Worm (Caenorhabditis elegans): ENCODE measurements around the gene C06H2.7.

The C06H2.7 gene

DNA sequence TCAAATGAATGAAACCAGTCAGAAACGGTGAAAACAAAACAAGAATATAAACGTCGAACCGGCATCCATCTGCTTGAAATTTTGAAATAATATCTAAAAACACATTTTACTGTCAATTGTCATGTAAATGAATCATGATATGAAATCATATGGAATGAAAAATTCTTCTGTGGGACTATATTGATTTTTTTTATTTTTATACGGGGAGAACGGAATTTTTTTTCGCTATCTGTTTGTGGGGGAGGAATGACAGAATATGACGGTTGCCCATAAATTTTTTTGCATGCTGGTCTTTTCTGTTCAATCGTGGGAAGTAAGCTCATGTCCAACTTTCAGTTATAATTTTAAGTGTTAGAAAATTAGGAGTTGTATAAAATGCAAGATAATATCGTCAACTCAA lies at the start of gene C06H2.7:
Gene C06H2.7, minus strand, starts transcription at position 101 of the 400 bp plus-strand sequence.
- TF ChIP-seq K09A11.1 (tag; optimal IDR thresholded peaks at IDR 0.05; ENCODE audit: insufficient read depth) = no peak
- TF ChIP-seq C38D4.7 (GFP tag; optimal IDR thresholded peaks at IDR 0.05) = no peak
- no peak for TF ChIP-seq rnt-1 (tag; optimal IDR thresholded peaks at IDR 0.05)
- no peak for TF ChIP-seq pax-1 (tag; optimal IDR thresholded peaks at IDR 0.05)
- TF ChIP-seq C08G9.2 (tag; optimal IDR thresholded peaks at IDR 0.05) = no peak
- no peak for TF ChIP-seq ceh-14 (tag; optimal IDR thresholded peaks at IDR 0.05)
- no peak for TF ChIP-seq ceh-45 (GFP tag; IDR thresholded peaks at IDR 0.05)
- TF ChIP-seq pqm-1 (tag; optimal IDR thresholded peaks at IDR 0.05) = no peak
- TF ChIP-seq unc-42 (tag; optimal IDR thresholded peaks at IDR 0.05) = no peak
- TF ChIP-seq mec-3 (tag; optimal IDR thresholded peaks at IDR 0.05; ENCODE audit: borderline replicate concordance) = no peak
- no peak for TF ChIP-seq sox-2 (GFP tag; IDR thresholded peaks at IDR 0.05)
- TF ChIP-seq pag-3 (tag; optimal IDR thresholded peaks at IDR 0.05; ENCODE audit: borderline replicate concordance) = no peak
- no peak for TF ChIP-seq pat-9 (tag; optimal IDR thresholded peaks at IDR 0.05)
- TF ChIP-seq odd-2 (tag; optimal IDR thresholded peaks at IDR 0.05) = no peak

DNA sequence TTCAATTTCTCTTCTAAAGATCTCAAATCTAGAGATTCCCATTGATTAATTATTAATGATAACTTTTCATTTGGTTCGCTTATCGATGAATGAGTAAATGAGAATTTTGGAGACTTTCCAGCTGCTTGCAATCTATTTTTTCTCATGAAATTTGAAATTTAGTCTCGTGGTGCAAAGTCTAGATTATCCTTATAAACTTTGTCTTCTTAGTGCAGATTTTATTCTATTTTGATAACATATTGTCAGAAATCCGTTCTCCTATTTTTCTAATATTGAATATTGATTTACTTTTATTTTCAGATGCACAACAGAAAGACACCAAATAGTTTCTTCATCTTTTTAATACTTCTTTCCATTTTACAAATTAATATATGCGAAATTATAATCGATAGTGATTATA lies 46.4 kb upstream of the C06H2.7 start, which contains the start of gene lgc-49:
Gene lgc-49, plus strand, starts transcription at position 301 of the 400 bp plus-strand sequence.
- no peak for TF ChIP-seq pat-9 (tag; optimal IDR thresholded peaks at IDR 0.05)
- no peak for TF ChIP-seq hlh-15 (tag; optimal IDR thresholded peaks at IDR 0.05)
- no peak for TF ChIP-seq unc-42 (tag; optimal IDR thresholded peaks at IDR 0.05)
- no peak for TF ChIP-seq ttx-3 (tag; optimal IDR thresholded peaks at IDR 0.05)
- no peak for TF ChIP-seq ceh-14 (tag; optimal IDR thresholded peaks at IDR 0.05)
- no peak for TF ChIP-seq unc-3 (GFP tag; conservative IDR thresholded peaks at IDR 0.05)
- TF ChIP-seq unc-3 (tag; optimal IDR thresholded peaks at IDR 0.05) = no peak
- TF ChIP-seq npax-4 (tag; optimal IDR thresholded peaks at IDR 0.05) = no peak
- TF ChIP-seq hlh-30 (tag; optimal IDR thresholded peaks at IDR 0.05; ENCODE audit: insufficient read depth) = no peak

ce11 chrV:11182925-11183324 lies 38.3 kb upstream of the C06H2.7 start, which contains the start of gene cnc-10:
Gene cnc-10 (plus strand): TSS chrV:11183225.
- TF ChIP-seq tbx-2 (tag; optimal IDR thresholded peaks at IDR 0.05) (no peak), nfya-1 (tag; optimal IDR thresholded peaks at IDR 0.05) (no peak), ceh-6 (GFP tag; optimal IDR thresholded peaks at IDR 0.05) (no peak), unc-55 (GFP tag; optimal IDR thresholded peaks at IDR 0.05) (no peak), pha-2 (tag; optimal IDR thresholded peaks at IDR 0.05) (no peak)

- no peak for TF ChIP-seq tbx-7 (tag; optimal IDR thresholded peaks at IDR 0.05)
- TF ChIP-seq pag-3 (tag; optimal IDR thresholded peaks at IDR 0.05; ENCODE audit: borderline replicate concordance) = no peak
- no peak for TF ChIP-seq nfya-1 (tag; optimal IDR thresholded peaks at IDR 0.05)
- no peak for TF ChIP-seq gmeb-2 (tag; optimal IDR thresholded peaks at IDR 0.05)
- TF ChIP-seq pha-2 (tag; optimal IDR thresholded peaks at IDR 0.05) = no peak
- no peak for TF ChIP-seq zip-5 (tag; optimal IDR thresholded peaks at IDR 0.05)
- no peak for TF ChIP-seq dmd-4 (tag; optimal IDR thresholded peaks at IDR 0.05; ENCODE audit: borderline replicate concordance)
- no peak for TF ChIP-seq hlh-15 (tag; optimal IDR thresholded peaks at IDR 0.05)
- TF ChIP-seq syd-9 (tag; optimal IDR thresholded peaks at IDR 0.05) = no peak
- no peak for TF ChIP-seq ama-1 (optimal IDR thresholded peaks at IDR 0.05)
- no peak for TF ChIP-seq unc-42 (tag; optimal IDR thresholded peaks at IDR 0.05)
- TF ChIP-seq ceh-31 (tag; optimal IDR thresholded peaks at IDR 0.05) = no peak
- TF ChIP-seq hlh-30 (tag; optimal IDR thresholded peaks at IDR 0.05; ENCODE audit: insufficient read depth) = no peak
- TF ChIP-seq pax-1 (tag; optimal IDR thresholded peaks at IDR 0.05) = no peak
Measured at ce11 chrV:11180951-11181350, 36.4 kb upstream of the C06H2.7 start.

ce11 chrV:11177577-11177976 lies 33.0 kb upstream of the C06H2.7 start, which contains the start of gene gpa-1:
Gene gpa-1 (minus strand): TSS chrV:11177677.
- TF ChIP-seq ceh-30 (tag; optimal IDR thresholded peaks at IDR 0.05) (no peak), unc-55 (GFP tag; optimal IDR thresholded peaks at IDR 0.05) (no peak), dmd-4 (tag; optimal IDR thresholded peaks at IDR 0.05; ENCODE audit: borderline replicate concordance) (no peak), unc-86 (tag; optimal IDR thresholded peaks at IDR 0.05) (no peak), pha-2 (tag; optimal IDR thresholded peaks at IDR 0.05) (no peak), nhr-232 (tag; optimal IDR thresholded peaks at IDR 0.05) (no peak), ceh-22 (tag; optimal IDR thresholded peaks at IDR 0.05) (no peak), ceh-19 (GFP tag; optimal IDR thresholded peaks at IDR 0.05) (no peak), odd-2 (tag; optimal IDR thresholded peaks at IDR 0.05) (no peak), pha-4 (tag; optimal IDR thresholded peaks at IDR 0.05) (no peak), fax-1 (tag; optimal IDR thresholded peaks at IDR 0.05) (no peak), npax-4 (tag; optimal IDR thresholded peaks at IDR 0.05) (no peak)
